Worm (Caenorhabditis elegans): ENCODE measurements around the gene srw-143.

srw-143 gene

ce11 chrV:2899867-2900266 lies 41.4 kb downstream of the srw-143 start, which contains the start of gene str-46:
TSS of gene str-46 (minus strand) at chrV:2899967.
- TF ChIP-seq nhr-129 (tag; optimal IDR thresholded peaks at IDR 0.05) (no peak), ama-1 (optimal IDR thresholded peaks at IDR 0.05) (no peak), ZK546.5 (tag; optimal IDR thresholded peaks at IDR 0.05) (no peak), elt-3 (tag; optimal IDR thresholded peaks at IDR 0.05) (no peak), lsy-2 (tag; optimal IDR thresholded peaks at IDR 0.05) (no peak), gmeb-1 (tag; optimal IDR thresholded peaks at IDR 0.05) (no peak)

ce11 chrV:2896198-2896660 lies 45.1 kb downstream of the srw-143 start, which contains the start of gene pals-32:
TSS of gene pals-32 (plus strand) at chrV:2896610.
- TF ChIP-seq zag-1 (tag; optimal IDR thresholded peaks at IDR 0.05) (no peak), lin-13 (GFP tag; optimal IDR thresholded peaks at IDR 0.05) (no peak), fos-1 (tag; optimal IDR thresholded peaks at IDR 0.05) (peak; percentile 57)

ce11 chrV:2892976-2893375 lies 48.3 kb downstream of the srw-143 start, which contains the start of gene srh-127:
TSS of gene srh-127 (plus strand) at chrV:2893276.
- TF ChIP-seq fos-1 (tag; optimal IDR thresholded peaks at IDR 0.05) (no peak), C34F6.9 (tag; optimal IDR thresholded peaks at IDR 0.05) (no peak), sma-9 (GFP tag; optimal IDR thresholded peaks at IDR 0.05) (no peak), sma-9 (tag; optimal IDR thresholded peaks at IDR 0.05) (no peak), unc-55 (GFP tag; optimal IDR thresholded peaks at IDR 0.05) (no peak), sma-3 (GFP tag; optimal IDR thresholded peaks at IDR 0.05) (no peak), ceh-82 (tag; optimal IDR thresholded peaks at IDR 0.05) (no peak)

- no peak for TF ChIP-seq nhr-23 (tag; optimal IDR thresholded peaks at IDR 0.05)
- no peak for TF ChIP-seq ztf-1 (GFP tag; conservative IDR thresholded peaks at IDR 0.05)
- TF ChIP-seq nhr-25 (tag; optimal IDR thresholded peaks at IDR 0.05): no peak
- TF ChIP-seq nhr-12 (tag; optimal IDR thresholded peaks at IDR 0.05): no peak
- TF ChIP-seq lin-11 (tag; optimal IDR thresholded peaks at IDR 0.05): no peak
- no peak for TF ChIP-seq lin-13 (GFP tag; optimal IDR thresholded peaks at IDR 0.05)
- no peak for TF ChIP-seq sma-9 (GFP tag; optimal IDR thresholded peaks at IDR 0.05)
- no peak for TF ChIP-seq sma-9 (tag; optimal IDR thresholded peaks at IDR 0.05)
- no peak for TF ChIP-seq unc-55 (GFP tag; optimal IDR thresholded peaks at IDR 0.05)
- no peak for TF ChIP-seq skn-1 (tag; optimal IDR thresholded peaks at IDR 0.05)
- TF ChIP-seq dmd-4 (tag; optimal IDR thresholded peaks at IDR 0.05): no peak
Observed at ce11 chrV:2891927-2892326, 49.4 kb downstream of the srw-143 start, which contains the start of gene F37B4.15. TSS of gene F37B4.15 (plus strand) at chrV:2892227.

Data from whole organism, L2 larva.